Worm (Caenorhabditis elegans) whole organism, young adult: Measurements from ENCODE around the gene F45E12.6.

Experiments used
- B0019.2 ChIP-seq: fragments of 200-800 bp; sonication (Bioruptor generic); conservative IDR thresholded peaks from 2 replicates; pipeline ENCODE4 v1.3.6; 2022; ENCODE audit warnings: missing genetic modification reagents, missing genetic modification characterization, missing compliant biosample characterization
- B0261.1 ChIP-seq: sonication (generic microtip); optimal IDR thresholded peaks from 2 replicates; lab custom pipeline; 2016; ENCODE audit warnings: mild to moderate bottlenecking, missing genetic modification characterization, moderate library complexity, missing compliant biosample characterization
- B0336.3 ChIP-seq: fragments of 200-800 bp; sonication (Bioruptor generic); IDR thresholded peaks from 2 replicates; pipeline ENCODE4 v1.3.6; 2022; ENCODE audit warnings: missing genetic modification characterization, missing compliant biosample characterization
- C06A6.2 ChIP-seq: fragments of 200-800 bp; sonication (Bioruptor generic); conservative IDR thresholded peaks from 2 replicates; pipeline ENCODE4 v1.3.6; 2022; ENCODE audit warnings: missing genetic modification characterization, missing compliant biosample characterization
- C17E4.6 ChIP-seq: fragments of 200-800 bp; sonication (Bioruptor generic); IDR thresholded peaks from 2 replicates; pipeline ENCODE4 v1.3.6; 2022; ENCODE audit warnings: missing genetic modification reagents, missing genetic modification characterization, missing compliant biosample characterization
- F33H1.4 ChIP-seq: fragments of 200-800 bp; sonication (Bioruptor generic); IDR thresholded peaks from 2 replicates; pipeline ENCODE4 v1.3.6; 2022; ENCODE audit warnings: missing genetic modification reagents, missing genetic modification characterization, missing compliant biosample characterization
- F52B5.7 ChIP-seq: sonication (generic microtip); optimal IDR thresholded peaks from 2 replicates; lab custom pipeline; 2016; ENCODE audit warnings: mild to moderate bottlenecking, missing genetic modification characterization, missing compliant biosample characterization
- K11D2.4 ChIP-seq: fragments of 200-800 bp; sonication (Bioruptor generic); IDR thresholded peaks from 2 replicates; pipeline ENCODE4 v1.3.6; 2022; ENCODE audit warnings: missing genetic modification reagents, missing genetic modification characterization, missing compliant biosample characterization
- Y53G8AR.9 ChIP-seq: fragments of 200-800 bp; sonication (Bioruptor generic); conservative IDR thresholded peaks from 2 replicates; pipeline ENCODE4 v1.3.6; 2022; ENCODE audit warnings: missing genetic modification reagents, missing genetic modification characterization, missing compliant biosample characterization
- Y67H2A.10 ChIP-seq: fragments of 200-800 bp; sonication (Bioruptor generic); conservative IDR thresholded peaks from 2 replicates; pipeline ENCODE4 v1.3.6; 2022; ENCODE audit warnings: missing genetic modification reagents, missing genetic modification characterization, missing compliant biosample characterization
- Y95B8A.8 ChIP-seq: fragments of 200-800 bp; sonication (Bioruptor generic); IDR thresholded peaks from 2 replicates; pipeline ENCODE4 v1.3.6; 2022; ENCODE audit warnings: missing genetic modification reagents, missing genetic modification characterization, missing compliant biosample characterization
- aptf-2 ChIP-seq: fragments of 200-800 bp; sonication (Bioruptor generic); conservative IDR thresholded peaks from 2 replicates; pipeline ENCODE4 v1.3.6; 2022; ENCODE audit warnings: missing genetic modification reagents, missing genetic modification characterization, missing compliant biosample characterization
- aptf-3 ChIP-seq: fragments of 200-800 bp; sonication (Bioruptor generic); IDR thresholded peaks from 2 replicates; pipeline ENCODE4 v1.3.6; 2022; ENCODE audit warnings: missing genetic modification characterization, missing compliant biosample characterization
- atf-7 ChIP-seq: sonication (generic microtip); optimal IDR thresholded peaks from 2 replicates; lab custom pipeline; 2017; ENCODE audit warnings: mild to moderate bottlenecking, missing genetic modification characterization, missing compliant biosample characterization
- athp-1 ChIP-seq: sonication (generic microtip); optimal IDR thresholded peaks from 2 replicates; lab custom pipeline; 2017; ENCODE audit warnings: mild to moderate bottlenecking, missing genetic modification characterization, missing compliant biosample characterization
- bed-2 ChIP-seq: fragments of 200-800 bp; sonication (Bioruptor generic); IDR thresholded peaks from 2 replicates; pipeline ENCODE4 v1.3.6; 2022; ENCODE audit warnings: missing genetic modification reagents, missing genetic modification characterization, missing compliant biosample characterization
- ccch-3 ChIP-seq: fragments of 200-800 bp; sonication (Bioruptor generic); optimal IDR thresholded peaks from 2 replicates; lab custom pipeline; 2018; ENCODE audit warnings: mild to moderate bottlenecking, missing genetic modification characterization, missing compliant biosample characterization
- ceh-40 ChIP-seq: fragments of 200-800 bp; sonication (Bioruptor generic); IDR thresholded peaks from 2 replicates; pipeline ENCODE4 v1.3.6; 2022; ENCODE audit warnings: missing genetic modification characterization, missing compliant biosample characterization
- ceh-58 ChIP-seq: fragments of 200-800 bp; sonication (Bioruptor generic); IDR thresholded peaks from 2 replicates; pipeline ENCODE4 v1.3.6; 2022; ENCODE audit warnings: missing genetic modification characterization, missing compliant biosample characterization
- ceh-91 ChIP-seq: fragments of 200-800 bp; sonication (Bioruptor generic); IDR thresholded peaks from 2 replicates; pipeline ENCODE4 v1.3.6; 2022; ENCODE audit warnings: missing genetic modification reagents, missing genetic modification characterization, missing compliant biosample characterization
- chd-7 ChIP-seq: sonication (generic microtip); optimal IDR thresholded peaks from 2 replicates; lab custom pipeline; 2016; ENCODE audit warnings: mild to moderate bottlenecking, missing genetic modification characterization, moderate library complexity, missing compliant biosample characterization
- egl-18 ChIP-seq: fragments of 200-800 bp; sonication (Bioruptor generic); IDR thresholded peaks from 2 replicates; pipeline ENCODE4 v1.3.6; 2022; ENCODE audit warnings: missing genetic modification reagents, missing genetic modification characterization, missing compliant biosample characterization
- egrh-3 ChIP-seq: fragments of 200-800 bp; sonication (Bioruptor generic); IDR thresholded peaks from 2 replicates; pipeline ENCODE4 v1.3.6; 2022; ENCODE audit warnings: missing genetic modification reagents, missing genetic modification characterization, missing compliant biosample characterization
- gei-17 ChIP-seq: fragments of 200-800 bp; sonication (Bioruptor generic); optimal IDR thresholded peaks from 2 replicates; lab custom pipeline; 2018; ENCODE audit warnings: mild to moderate bottlenecking, missing genetic modification characterization, missing compliant biosample characterization
- him-1 ChIP-seq: sonication (generic microtip); optimal IDR thresholded peaks from 2 replicates; lab custom pipeline; 2016; ENCODE audit warnings: missing genotype, missing genetic modification reagents, missing genetic modification characterization, missing compliant biosample characterization
- hlh-12 ChIP-seq: sonication (generic microtip); optimal IDR thresholded peaks from 2 replicates; lab custom pipeline; 2016; ENCODE audit warnings: missing genetic modification characterization, missing compliant biosample characterization
- hmg-20 ChIP-seq: fragments of 200-800 bp; sonication (Bioruptor generic); IDR thresholded peaks from 2 replicates; pipeline ENCODE4 v1.3.6; 2022; ENCODE audit warnings: missing genetic modification reagents, missing genetic modification characterization, missing compliant biosample characterization
- hrde-1 ChIP-seq: sonication (generic microtip); optimal IDR thresholded peaks from 2 replicates; lab custom pipeline; 2016; ENCODE audit warnings: missing genetic modification characterization, mild to moderate bottlenecking, missing compliant biosample characterization, moderate library complexity, missing genotype, missing genetic modification reagents, borderline replicate concordance
- hsf-1 ChIP-seq: fragments of 200-800 bp; sonication (Bioruptor generic); IDR thresholded peaks from 2 replicates; pipeline ENCODE4 v1.3.6; 2022; ENCODE audit warnings: missing genetic modification reagents, missing genetic modification characterization, missing compliant biosample characterization
- let-526 ChIP-seq: fragments of 200-800 bp; sonication (Bioruptor generic); IDR thresholded peaks from 2 replicates; pipeline ENCODE4 v1.3.6; 2022; ENCODE audit warnings: missing genetic modification reagents, missing genetic modification characterization, missing compliant biosample characterization
- lin-40 ChIP-seq: sonication (generic microtip); optimal IDR thresholded peaks from 2 replicates; lab custom pipeline; 2016; ENCODE audit warnings: missing genetic modification characterization, mild to moderate bottlenecking, missing compliant biosample characterization, missing genotype, missing genetic modification reagents
- lsy-27 ChIP-seq: sonication (generic microtip); optimal IDR thresholded peaks from 2 replicates; lab custom pipeline; 2017; ENCODE audit warnings: missing genetic modification characterization, mild to moderate bottlenecking, missing compliant biosample characterization, antibody characterized with exemption, missing genotype, borderline replicate concordance; ENCODE audit not compliant: insufficient read depth
- mel-28 ChIP-seq: sonication (generic microtip); optimal IDR thresholded peaks from 2 replicates; lab custom pipeline; 2016; ENCODE audit warnings: borderline replicate concordance, mild to moderate bottlenecking, missing genetic modification characterization, missing compliant biosample characterization
- mes-4 ChIP-seq: sonication (generic microtip); optimal IDR thresholded peaks from 2 replicates; lab custom pipeline; 2016; ENCODE audit warnings: missing genotype, missing genetic modification characterization, missing compliant biosample characterization
- mxl-1 ChIP-seq: sonication (generic microtip); optimal IDR thresholded peaks from 2 replicates; lab custom pipeline; 2016; ENCODE audit warnings: missing genetic modification characterization, missing compliant biosample characterization
- nfyb-1 ChIP-seq: fragments of 200-800 bp; sonication (Bioruptor generic); IDR thresholded peaks from 2 replicates; pipeline ENCODE4 v1.3.6; 2022; ENCODE audit warnings: missing genetic modification reagents, missing genetic modification characterization, missing compliant biosample characterization
- nhr-27 ChIP-seq: fragments of 200-800 bp; sonication (Bioruptor generic); optimal IDR thresholded peaks from 2 replicates; lab custom pipeline; 2018; ENCODE audit warnings: mild to moderate bottlenecking, missing genetic modification characterization, moderate library complexity, missing compliant biosample characterization
- nhr-80 ChIP-seq: sonication (generic microtip); optimal IDR thresholded peaks from 2 replicates; lab custom pipeline; 2016; ENCODE audit warnings: missing genetic modification characterization, missing compliant biosample characterization
- nhr-90 ChIP-seq: sonication (generic microtip); optimal IDR thresholded peaks from 2 replicates; lab custom pipeline; 2016; ENCODE audit warnings: missing genotype, mild to moderate bottlenecking, missing genetic modification characterization, missing compliant biosample characterization
- rcor-1 ChIP-seq: fragments of 200-800 bp; sonication (Bioruptor generic); IDR thresholded peaks from 2 replicates; pipeline ENCODE4 v1.3.6; 2022; ENCODE audit warnings: missing genetic modification reagents, missing genetic modification characterization, missing compliant biosample characterization
- rpc-1 ChIP-seq, 2 experiments: fragments of 150-350 bp in 1 of 2; sonication (generic microtip) in 1 of 2; optimal IDR thresholded peaks; 2 replicates each; lab custom pipeline; 2014 to 2018; ENCODE audit warnings: missing biosample characterization in 1 of 2, missing genetic modification characterization in 1 of 2, missing genetic modification reagents in 1 of 2, missing genotype in 1 of 2
- sdz-38 ChIP-seq: sonication (generic microtip); optimal IDR thresholded peaks from 2 replicates; lab custom pipeline; 2016; ENCODE audit warnings: missing genotype, missing genetic modification characterization, missing compliant biosample characterization
- sea-2 ChIP-seq: fragments of 200-800 bp; sonication (Bioruptor generic); IDR thresholded peaks from 2 replicates; pipeline ENCODE4 v1.3.6; 2022; ENCODE audit warnings: missing genetic modification characterization, missing compliant biosample characterization
- snpc-3.4 ChIP-seq: sonication (generic microtip); optimal IDR thresholded peaks from 2 replicates; lab custom pipeline; 2017; ENCODE audit warnings: missing genetic modification characterization, mild to moderate bottlenecking, missing compliant biosample characterization, antibody characterized with exemption, moderate library complexity, missing genotype, missing genetic modification reagents
- snpc-4 ChIP-seq, 5 experiments: fragments of 150-350 bp in 1 of 5; sonication (generic microtip) in 4 of 5; optimal IDR thresholded peaks; 2 replicates each; lab custom pipeline; 2014 to 2018; ENCODE audit warnings: missing genetic modification characterization in 5 of 5, missing biosample characterization in 3 of 5, antibody characterized with exemption in 2 of 5, mild to moderate bottlenecking in 2 of 5, missing compliant biosample characterization in 2 of 5, missing genotype in 2 of 5, moderate library complexity in 2 of 5, missing genetic modification reagents in 1 of 5
- tlf-1 ChIP-seq: fragments of 200-800 bp; sonication (Bioruptor generic); optimal IDR thresholded peaks from 2 replicates; lab custom pipeline; 2018; ENCODE audit warnings: mild to moderate bottlenecking, missing genetic modification characterization, missing compliant biosample characterization
- unc-62 ChIP-seq: fragments of 150-350 bp; optimal IDR thresholded peaks from 2 replicates; lab custom pipeline; 2014; ENCODE audit warnings: missing biosample characterization, missing genetic modification reagents, missing genetic modification characterization
- zfh-2 ChIP-seq: fragments of 200-800 bp; sonication (Bioruptor generic); conservative IDR thresholded peaks from 2 replicates; pipeline ENCODE4 v1.3.6; 2022; ENCODE audit warnings: missing genetic modification reagents, missing genetic modification characterization, missing compliant biosample characterization
- ztf-22 ChIP-seq: fragments of 200-800 bp; sonication (Bioruptor generic); optimal IDR thresholded peaks from 2 replicates; lab custom pipeline; 2018; ENCODE audit warnings: mild to moderate bottlenecking, missing genetic modification characterization, moderate library complexity, missing compliant biosample characterization

Gene F45E12.6

DNA sequence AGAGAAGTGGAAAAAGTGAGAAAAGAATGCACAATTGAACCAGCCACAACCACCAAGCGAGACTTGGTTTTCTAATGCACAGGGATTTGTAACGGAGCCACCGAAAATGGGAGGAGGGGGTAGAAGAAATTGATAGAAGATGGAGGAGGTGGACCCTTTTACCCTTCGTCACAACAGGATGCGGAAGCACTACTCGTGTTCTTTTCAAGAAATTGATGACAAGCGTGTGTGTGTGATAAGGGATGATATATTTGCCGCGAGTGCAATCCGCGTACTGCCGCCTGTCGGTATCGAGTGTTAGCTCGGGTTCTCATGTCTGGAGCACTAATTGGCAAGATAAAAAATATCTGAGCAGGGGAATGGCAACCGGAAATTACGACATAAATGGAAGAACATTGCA, 9.9 kb upstream of the F45E12.6 start, which contains the start of gene F21D12.3:
Gene F21D12.3 (minus strand): TSS at position 101 of the 400 bp plus-strand sequence.
- TF ChIP-seq atf-7 (tag; lab: Kevin White, UChicago) (no peak), F52B5.7 (tag; lab: Kevin White, UChicago) (peak; percentile 27), sea-2 (no peak), Y67H2A.10 (GFP tag; lab: Robert Waterston, UW) (no peak), hsf-1 (no peak), gei-17 (GFP tag; lab: Kevin White, UChicago) (no peak), sdz-38 (no peak), chd-7 (tag; lab: Kevin White, UChicago) (peak; percentile 26), nhr-27 (tag; lab: Kevin White, UChicago) (no peak), mel-28 (tag; lab: Kevin White, UChicago) (no peak), nhr-80 (no peak), B0261.1 (tag; lab: Kevin White, UChicago) (no peak), ceh-58 (GFP tag; lab: Robert Waterston, UW) (0 out of 2 replicates have a peak, but pooled peaks have one; percentile 32), Y95B8A.8 (GFP tag; lab: Robert Waterston, UW) (no peak), aptf-3 (GFP tag; lab: Robert Waterston, UW) (no peak), egl-18 (no peak), nfyb-1 (GFP tag; lab: Robert Waterston, UW) (0 out of 2 replicates have a peak, but pooled peaks have one; percentile 33), C17E4.6 (GFP tag; lab: Robert Waterston, UW) (no peak), lin-40 (no peak), zfh-2 (no peak), tlf-1 (no peak), hlh-12 (tag; lab: Kevin White, UChicago) (no peak), hrde-1 (tag; lab: Kevin White, UChicago) (no peak), K11D2.4 (no peak), mxl-1 (no peak), rcor-1 (GFP tag; lab: Robert Waterston, UW) (no peak), ztf-22 (GFP tag; lab: Kevin White, UChicago) (no peak), nhr-90 (tag; lab: Kevin White, UChicago) (no peak), lsy-27 (tag; lab: Kevin White, UChicago) (no peak), snpc-3.4 (tag; lab: Kevin White, UChicago) (no peak), mes-4 (tag; lab: Kevin White, UChicago) (no peak), B0019.2 (no peak), hmg-20 (GFP tag; lab: Robert Waterston, UW) (no peak), rpc-1 (optimal IDR thresholded peaks at IDR 0.05; lab: Kevin White, UChicago) (no peak), rpc-1 (tag; optimal IDR thresholded peaks at IDR 0.05; lab: Kevin White, UChicago) (no peak), ceh-91 (GFP tag; lab: Robert Waterston, UW) (no peak), egrh-3 (GFP tag; lab: Robert Waterston, UW) (no peak), aptf-2 (GFP tag; lab: Robert Waterston, UW) (no peak), snpc-4 (GFP tag; optimal IDR thresholded peaks at IDR 0.05; lab: Kevin White, UChicago) (no peak), snpc-4 (tag; optimal IDR thresholded peaks at IDR 0.05; lab: Kevin White, UChicago) (no peak), ceh-40 (GFP tag; lab: Robert Waterston, UW) (no peak), C06A6.2 (GFP tag; lab: Robert Waterston, UW) (no peak), athp-1 (tag; lab: Kevin White, UChicago) (no peak), unc-62 (GFP tag; lab: Kevin White, UChicago) (no peak), Y53G8AR.9 (GFP tag; lab: Robert Waterston, UW) (0 out of 2 replicates have a peak, but pooled peaks have one; percentile 24), F33H1.4 (GFP tag; lab: Robert Waterston, UW) (0 out of 2 replicates have a peak, but pooled peaks have one; percentile 11), bed-2 (GFP tag; lab: Robert Waterston, UW) (no peak), let-526 (GFP tag; lab: Robert Waterston, UW) (no peak), B0336.3 (GFP tag; lab: Robert Waterston, UW) (no peak), ccch-3 (GFP tag; lab: Kevin White, UChicago) (no peak), him-1 (tag; lab: Kevin White, UChicago) (no peak)
